Worm (Caenorhabditis elegans) whole organism, L2 larva: ENCODE results near the gene seu-1.

Source experiments
- R02D3.7 ChIP-seq: fragments of 150-350 bp; optimal IDR thresholded peaks from 2 replicates; lab custom pipeline; 2014; ENCODE audit warnings: missing biosample characterization, missing genetic modification characterization
- alr-1 ChIP-seq: fragments of 150-350 bp; optimal IDR thresholded peaks from 2 replicates; lab custom pipeline; 2014; ENCODE audit warnings: missing biosample characterization, missing genetic modification characterization
- lin-13 ChIP-seq: fragments of 150-350 bp; optimal IDR thresholded peaks from 2 replicates; lab custom pipeline; 2014; ENCODE audit warnings: missing biosample characterization, missing genetic modification reagents, missing genetic modification characterization
- nhr-77 ChIP-seq: fragments of 150-350 bp; optimal IDR thresholded peaks from 2 replicates; lab custom pipeline; 2014; ENCODE audit warnings: missing biosample characterization, missing genetic modification characterization
- snpc-4 ChIP-seq: fragments of 150-350 bp; optimal IDR thresholded peaks from 2 replicates; lab custom pipeline; 2014; ENCODE audit warnings: missing biosample characterization, missing genetic modification characterization
- zag-1 ChIP-seq: fragments of 150-350 bp; optimal IDR thresholded peaks from 2 replicates; lab custom pipeline; 2014; ENCODE audit warnings: missing biosample characterization, missing genetic modification characterization

DNA sequence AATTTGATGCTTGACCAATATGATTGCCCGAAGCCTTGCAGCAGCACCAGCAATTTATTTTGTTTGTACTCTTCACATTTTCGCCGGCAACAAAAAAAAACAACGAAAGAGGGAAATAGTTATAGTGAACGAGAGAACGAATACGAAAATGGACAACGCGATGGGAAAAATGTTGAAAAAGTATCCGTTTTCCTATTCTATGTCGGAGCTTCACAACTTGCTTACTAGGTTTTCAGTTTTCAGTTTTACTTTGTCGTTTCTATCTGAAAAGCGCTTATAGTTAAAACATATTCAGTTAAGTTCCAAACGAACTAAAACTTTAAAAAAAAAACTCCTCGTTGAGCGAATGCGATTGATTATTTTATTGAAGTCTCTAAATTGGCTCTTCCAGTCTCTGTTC lies 1.2 kb upstream of the seu-1 start:
- TF ChIP-seq snpc-4 (tag; lab: Kevin White, UChicago) (no peak), nhr-77 (no peak), R02D3.7 (no peak), alr-1 (tag; lab: Kevin White, UChicago) (no peak), zag-1 (tag; lab: Kevin White, UChicago) (no peak), lin-13 (GFP tag; lab: Kevin White, UChicago) (no peak)
